Fruit fly (Drosophila melanogaster): ENCODE measurements around the gene CG42780.
A peak's percentile ranks its signal among the peaks of the same experiment; 100 is the strongest.

Gene CG42780

dm6 chrX:7285995-7286985 is 45.7 kb downstream of the CG42780 start, which contains the start of gene CG2059 (continued):
- peak; percentile 28 for TF ChIP-seq CG8359 (GFP tag; optimal IDR thresholded peaks at IDR 0.05; ENCODE audit: borderline replicate concordance)
- peak; percentile 53 for TF ChIP-seq CG7928 (GFP tag; optimal IDR thresholded peaks at IDR 0.05)
- 0 out of 3 replicates have a peak, but pooled peaks have one; percentile 36 for TF ChIP-seq CG7963 (GFP tag; IDR thresholded peaks at IDR 0.05; ENCODE audit: partially characterized antibody)
- peak; percentile 22 for TF ChIP-seq CG2875 (GFP tag; optimal IDR thresholded peaks at IDR 0.05)
- TF ChIP-seq CG6175 (GFP tag; IDR thresholded peaks at IDR 0.05): 0 out of 3 replicates have a peak, but pooled peaks have one; percentile 15
- TF ChIP-seq CG7372 (GFP tag; IDR thresholded peaks at IDR 0.05): peak; percentile 42; the same call in 1 of the 2 replicates
- peak; percentile 57 for TF ChIP-seq CG12155 (GFP tag; optimal IDR thresholded peaks at IDR 0.05)
- TF ChIP-seq BtbVII (GFP tag; optimal IDR thresholded peaks at IDR 0.05): no peak
- TF ChIP-seq ftz-f1 (GFP tag; optimal IDR thresholded peaks at IDR 0.05): no peak
- TF ChIP-seq CG6765 (GFP tag; optimal IDR thresholded peaks at IDR 0.05): no peak
- TF ChIP-seq Ravus (GFP tag; IDR thresholded peaks at IDR 0.05): no peak
- TF ChIP-seq Dek (tag; optimal IDR thresholded peaks at IDR 0.05): peak; percentile 20
- TF ChIP-seq hkb (optimal IDR thresholded peaks at IDR 0.05): no peak
- TF ChIP-seq hkb (GFP tag; IDR thresholded peaks at IDR 0.05): peak; percentile 32; the same call in 1 of the 2 replicates
- peak; percentile 26 for TF ChIP-seq CG15696 (tag; optimal IDR thresholded peaks at IDR 0.05)
- TF ChIP-seq ara (GFP tag; IDR thresholded peaks at IDR 0.05): no peak
- TF ChIP-seq CG8478 (optimal IDR thresholded peaks at IDR 0.05): no peak
- TF ChIP-seq CG4282 (GFP tag; optimal IDR thresholded peaks at IDR 0.05): peak; percentile 63
- peak; percentile 29 for TF ChIP-seq eyg (GFP tag; optimal IDR thresholded peaks at IDR 0.05)
- no peak for TF ChIP-seq CG10274 (GFP tag; optimal IDR thresholded peaks at IDR 0.05)
- TF ChIP-seq Lpt (GFP tag; optimal IDR thresholded peaks at IDR 0.05): no peak
- TF ChIP-seq mld (GFP tag; IDR thresholded peaks at IDR 0.05; ENCODE audit: partially characterized antibody): no peak
- no peak for TF ChIP-seq CG5245 (GFP tag; optimal IDR thresholded peaks at IDR 0.05)
- peak; percentile 50 for TF ChIP-seq caup (GFP tag; optimal IDR thresholded peaks at IDR 0.05; ENCODE audit: severe bottlenecking)
- peak; percentile 34; the same call in 1 of the 2 replicates for TF ChIP-seq esg (GFP tag; conservative IDR thresholded peaks at IDR 0.05)
- peak; percentile 20 for TF ChIP-seq CG6813 (GFP tag; optimal IDR thresholded peaks at IDR 0.05)
- peak; percentile 59 for TF ChIP-seq Atf3 (GFP tag; optimal IDR thresholded peaks at IDR 0.05)
- TF ChIP-seq Tbp (GFP tag; optimal IDR thresholded peaks at IDR 0.05): no peak
- no peak for TF ChIP-seq crc (GFP tag; optimal IDR thresholded peaks at IDR 0.05)
- peak; percentile 36 for TF ChIP-seq CG7786 (GFP tag; optimal IDR thresholded peaks at IDR 0.05)
- peak; percentile 98 for TF ChIP-seq Ets65A (GFP tag)
- no peak for TF ChIP-seq D19A (tag; optimal IDR thresholded peaks at IDR 0.05)
- TF ChIP-seq Hey (tag; optimal IDR thresholded peaks at IDR 0.05): peak; percentile 21
- TF ChIP-seq CG9876 (GFP tag; optimal IDR thresholded peaks at IDR 0.05): peak; percentile 66
- no peak for TF ChIP-seq eve (GFP tag; optimal IDR thresholded peaks at IDR 0.05)
- TF ChIP-seq mirr (GFP tag; optimal IDR thresholded peaks at IDR 0.05): peak; percentile 29
- peak; percentile 8 for TF ChIP-seq Fer1 (GFP tag; optimal IDR thresholded peaks at IDR 0.05)
- peak; percentile 53 for TF ChIP-seq ssp (GFP tag; IDR thresholded peaks at IDR 0.05)
- TF ChIP-seq CTCF (GFP tag; optimal IDR thresholded peaks at IDR 0.05): peak; percentile 47
- no peak for TF ChIP-seq h (optimal IDR thresholded peaks at IDR 0.05)
- TF ChIP-seq CG4617 (GFP tag; optimal IDR thresholded peaks at IDR 0.05; ENCODE audit: borderline replicate concordance): peak; percentile 47
- no peak for TF ChIP-seq stc (GFP tag; IDR thresholded peaks at IDR 0.05)
- TF ChIP-seq Hsf (GFP tag; optimal IDR thresholded peaks at IDR 0.05): peak; percentile 40
- TF ChIP-seq Aef1 (GFP tag; IDR thresholded peaks at IDR 0.05): no peak
- no peak for TF ChIP-seq gsb (GFP tag; IDR thresholded peaks at IDR 0.05)
- peak; percentile 13; the same call in 2 of the 3 replicates for TF ChIP-seq CG34422 (GFP tag; IDR thresholded peaks at IDR 0.05)
- TF ChIP-seq Nf-YB (GFP tag; optimal IDR thresholded peaks at IDR 0.05): peak; percentile 23
- TF ChIP-seq grau (tag; optimal IDR thresholded peaks at IDR 0.05): peak; percentile 34
- 0 out of 3 replicates have a peak, but pooled peaks have one; percentile 36 for TF ChIP-seq croc (GFP tag; conservative IDR thresholded peaks at IDR 0.05)
- peak; percentile 56; the same call in 3 of the 4 replicates for TF ChIP-seq Gug (GFP tag; IDR thresholded peaks at IDR 0.05)
